Worm (Caenorhabditis elegans): ENCODE data around the gene Y8A9A.2.

- no peak for TF ChIP-seq sma-3 (GFP tag; optimal IDR thresholded peaks at IDR 0.05)
- no peak for TF ChIP-seq ztf-4 (tag; optimal IDR thresholded peaks at IDR 0.05)
- TF ChIP-seq skn-1 (tag; optimal IDR thresholded peaks at IDR 0.05) = no peak
- no peak for TF ChIP-seq gmeb-1 (tag; optimal IDR thresholded peaks at IDR 0.05)
- no peak for TF ChIP-seq mab-5 (tag; optimal IDR thresholded peaks at IDR 0.05)
Observed at ce11 chrII:3835915-3836314, 40.5 kb downstream of the Y8A9A.2 start, which contains the start of gene oac-4.

Measured in whole organism, L2 larva.